Worm (Caenorhabditis elegans) whole organism, L3 larva: ENCODE measurements around the gene srg-29.

Experiments
- fkh-10 ChIP-seq: sonication (generic microtip); optimal IDR thresholded peaks from 2 replicates; lab custom pipeline; 2017; ENCODE audit warnings: missing biosample characterization, missing genetic modification reagents, missing genetic modification characterization
- nfya-1 ChIP-seq: sonication (generic microtip); optimal IDR thresholded peaks from 2 replicates; lab custom pipeline; 2017; ENCODE audit warnings: missing genetic modification characterization, mild to moderate bottlenecking, missing compliant biosample characterization, antibody characterized with exemption, moderate library complexity; ENCODE audit not compliant: insufficient read depth
- nhr-77 ChIP-seq: fragments of 150-350 bp; optimal IDR thresholded peaks from 2 replicates; lab custom pipeline; 2014; ENCODE audit warnings: missing biosample characterization, missing genetic modification characterization

DNA sequence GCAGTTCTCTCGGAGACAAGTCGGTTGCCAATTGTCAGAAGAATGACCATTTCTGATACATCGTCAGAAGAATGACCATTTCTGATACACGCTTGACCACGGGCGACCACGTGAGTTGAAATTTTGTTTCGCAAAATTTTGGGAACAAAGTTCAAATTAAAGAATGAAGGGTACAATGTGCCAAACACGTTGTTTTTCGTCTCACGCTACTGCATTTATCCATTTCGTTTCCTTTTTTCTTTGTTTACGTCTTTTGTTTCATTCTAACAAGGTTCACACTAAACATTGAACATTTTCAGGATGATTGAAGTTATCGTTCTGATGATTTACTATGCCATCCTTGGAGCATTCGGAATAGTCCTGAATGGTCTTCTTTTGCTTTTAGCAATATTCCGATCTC, 14.5 kb downstream of the srg-29 start, which contains the start of gene srd-9:
- TF ChIP-seq fkh-10 = no peak
- no peak for TF ChIP-seq nfya-1
- no peak for TF ChIP-seq nhr-77 (tag; lab: Kevin White, UChicago)
